Fruit fly (Drosophila melanogaster) whole organism: ENCODE measurements around the gene CG33253.

Experiments
- Dll ChIP-seq: fragments of >200 bp; optimal IDR thresholded peaks from 2 replicates; lab custom pipeline; 2017
- psq ChIP-seq: fragments of >200 bp; optimal IDR thresholded peaks from 2 replicates; lab custom pipeline; 2017
- usp ChIP-seq: fragments of >200 bp; optimal IDR thresholded peaks from 2 replicates; lab custom pipeline; 2017; ENCODE audit warnings: missing biosample characterization, missing genetic modification characterization, mixed read lengths

DNA sequence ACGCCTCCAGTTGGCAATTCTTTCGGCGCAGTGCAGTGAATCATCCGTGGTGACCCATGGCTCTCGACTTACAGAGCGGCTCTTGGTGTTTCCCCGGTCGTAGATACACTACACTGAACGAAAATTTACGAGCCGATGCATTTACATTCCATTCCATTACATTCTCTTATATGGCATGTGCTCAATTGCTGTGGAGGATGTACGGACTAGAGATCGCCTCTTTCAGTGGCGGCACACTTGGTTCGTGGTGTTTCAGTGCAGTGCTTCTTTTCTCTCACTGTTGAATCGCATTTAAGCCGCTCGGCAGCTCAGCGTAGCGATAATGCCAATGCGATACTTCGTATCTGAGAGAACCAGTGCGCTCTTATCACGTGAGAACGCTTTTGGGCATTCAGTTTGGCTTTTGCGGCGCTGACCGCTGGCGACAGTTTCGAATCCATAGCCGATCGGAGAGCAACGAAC, 4.4 kb downstream of the CG33253 start, which contains the start of gene Mec2:
- TF ChIP-seq usp (GFP tag; lab: Kevin White, UChicago) (no peak), psq (lab: Kevin White, UChicago) (no peak), Dll (lab: Kevin White, UChicago) (no peak)
